Worm (Caenorhabditis elegans): ENCODE measurements around the gene Y23B4A.1.

Y23B4A.1 gene

ce11 chrX:5897038-5897437, 20.1 kb downstream of the Y23B4A.1 start, which contains the start of gene tbc-16:
TSS of gene tbc-16 (plus strand) at chrX:5897338.
- no peak for TF ChIP-seq T22C8.4 (GFP tag; IDR thresholded peaks at IDR 0.05)
- TF ChIP-seq ztf-23 (GFP tag; IDR thresholded peaks at IDR 0.05): no peak
- no peak for TF ChIP-seq ref-1 (GFP tag; conservative IDR thresholded peaks at IDR 0.05)
- no peak for TF ChIP-seq tab-1 (GFP tag; IDR thresholded peaks at IDR 0.05)
- TF ChIP-seq klf-2 (GFP tag; conservative IDR thresholded peaks at IDR 0.05): no peak
- no peak for TF ChIP-seq med-1 (GFP tag; optimal IDR thresholded peaks at IDR 0.05; ENCODE audit: insufficient read depth)
- no peak for TF ChIP-seq flt-1 (GFP tag; IDR thresholded peaks at IDR 0.05)
- TF ChIP-seq cog-1 (tag; optimal IDR thresholded peaks at IDR 0.05): no peak
- no peak for TF ChIP-seq ztf-29 (GFP tag; IDR thresholded peaks at IDR 0.05)

ce11 chrX:5896001-5896400, 21.2 kb downstream of the Y23B4A.1 start:
- TF ChIP-seq ref-1 (GFP tag; conservative IDR thresholded peaks at IDR 0.05) (no peak), ztf-29 (GFP tag; IDR thresholded peaks at IDR 0.05) (no peak)

ce11 chrX:5890080-5890479, 27.1 kb downstream of the Y23B4A.1 start, which contains the start of gene F49E10.2:
TSS of gene F49E10.2 (plus strand) at chrX:5890380.
- no peak for TF ChIP-seq cog-1 (tag; optimal IDR thresholded peaks at IDR 0.05)
- TF ChIP-seq ztf-29 (GFP tag; IDR thresholded peaks at IDR 0.05): no peak
- TF ChIP-seq med-1 (GFP tag; optimal IDR thresholded peaks at IDR 0.05; ENCODE audit: insufficient read depth): no peak
- no peak for TF ChIP-seq flt-1 (GFP tag; IDR thresholded peaks at IDR 0.05)
- no peak for TF ChIP-seq klf-2 (GFP tag; conservative IDR thresholded peaks at IDR 0.05)
- TF ChIP-seq ztf-23 (GFP tag; IDR thresholded peaks at IDR 0.05): no peak
- TF ChIP-seq T22C8.4 (GFP tag; IDR thresholded peaks at IDR 0.05): no peak

- no peak for TF ChIP-seq ref-1 (GFP tag; conservative IDR thresholded peaks at IDR 0.05)
- TF ChIP-seq klf-2 (GFP tag; conservative IDR thresholded peaks at IDR 0.05): no peak
- no peak for TF ChIP-seq ztf-29 (GFP tag; IDR thresholded peaks at IDR 0.05)
- TF ChIP-seq T22C8.4 (GFP tag; IDR thresholded peaks at IDR 0.05): no peak
- TF ChIP-seq ztf-23 (GFP tag; IDR thresholded peaks at IDR 0.05): no peak
- no peak for TF ChIP-seq cog-1 (tag; optimal IDR thresholded peaks at IDR 0.05)
- no peak for TF ChIP-seq flt-1 (GFP tag; IDR thresholded peaks at IDR 0.05)
- no peak for TF ChIP-seq tab-1 (GFP tag; IDR thresholded peaks at IDR 0.05)
- no peak for TF ChIP-seq med-1 (GFP tag; optimal IDR thresholded peaks at IDR 0.05; ENCODE audit: insufficient read depth)
These were observed 31.6 kb downstream of the Y23B4A.1 start, which contains the start of gene flp-7 for ce11 chrX:5885565-5885964. TSS of gene flp-7 (plus strand) at chrX:5885865.

- TF ChIP-seq tab-1 (GFP tag; IDR thresholded peaks at IDR 0.05) (no peak), ztf-29 (GFP tag; IDR thresholded peaks at IDR 0.05) (no peak), med-1 (GFP tag; optimal IDR thresholded peaks at IDR 0.05; ENCODE audit: insufficient read depth) (no peak)
These were observed 40.1 kb downstream of the Y23B4A.1 start for ce11 chrX:5877039-5877438.

- no peak for TF ChIP-seq cog-1 (tag; optimal IDR thresholded peaks at IDR 0.05)
- no peak for TF ChIP-seq ztf-29 (GFP tag; IDR thresholded peaks at IDR 0.05)
- no peak for TF ChIP-seq flt-1 (GFP tag; IDR thresholded peaks at IDR 0.05)
- no peak for TF ChIP-seq klf-2 (GFP tag; conservative IDR thresholded peaks at IDR 0.05)
- TF ChIP-seq med-1 (GFP tag; optimal IDR thresholded peaks at IDR 0.05; ENCODE audit: insufficient read depth): no peak
- no peak for TF ChIP-seq tab-1 (GFP tag; IDR thresholded peaks at IDR 0.05)
- TF ChIP-seq T22C8.4 (GFP tag; IDR thresholded peaks at IDR 0.05): no peak
- no peak for TF ChIP-seq ztf-23 (GFP tag; IDR thresholded peaks at IDR 0.05)
- no peak for TF ChIP-seq ref-1 (GFP tag; conservative IDR thresholded peaks at IDR 0.05)
These were observed 41.6 kb downstream of the Y23B4A.1 start, which contains the start of gene F49E10.4 for ce11 chrX:5875567-5875966. TSS of gene F49E10.4 (plus strand) at chrX:5875867.

- TF ChIP-seq cog-1 (tag; optimal IDR thresholded peaks at IDR 0.05): no peak
- TF ChIP-seq flt-1 (GFP tag; IDR thresholded peaks at IDR 0.05): no peak
- no peak for TF ChIP-seq ztf-29 (GFP tag; IDR thresholded peaks at IDR 0.05)
- no peak for TF ChIP-seq klf-2 (GFP tag; conservative IDR thresholded peaks at IDR 0.05)
- TF ChIP-seq ref-1 (GFP tag; conservative IDR thresholded peaks at IDR 0.05): no peak
- no peak for TF ChIP-seq tab-1 (GFP tag; IDR thresholded peaks at IDR 0.05)
- no peak for TF ChIP-seq T22C8.4 (GFP tag; IDR thresholded peaks at IDR 0.05)
- TF ChIP-seq med-1 (GFP tag; optimal IDR thresholded peaks at IDR 0.05; ENCODE audit: insufficient read depth): no peak
- no peak for TF ChIP-seq ztf-23 (GFP tag; IDR thresholded peaks at IDR 0.05)
These were observed 45.0 kb downstream of the Y23B4A.1 start for ce11 chrX:5872153-5872552.

ce11 chrX:5869603-5870002, 47.6 kb downstream of the Y23B4A.1 start:
- TF ChIP-seq cog-1 (tag; optimal IDR thresholded peaks at IDR 0.05) (no peak), klf-2 (GFP tag; conservative IDR thresholded peaks at IDR 0.05) (no peak), tab-1 (GFP tag; IDR thresholded peaks at IDR 0.05) (no peak), flt-1 (GFP tag; IDR thresholded peaks at IDR 0.05) (no peak), med-1 (GFP tag; optimal IDR thresholded peaks at IDR 0.05; ENCODE audit: insufficient read depth) (no peak)

- TF ChIP-seq ztf-29 (GFP tag; IDR thresholded peaks at IDR 0.05): no peak
- no peak for TF ChIP-seq ref-1 (GFP tag; conservative IDR thresholded peaks at IDR 0.05)
- TF ChIP-seq flt-1 (GFP tag; IDR thresholded peaks at IDR 0.05): no peak
- no peak for TF ChIP-seq T22C8.4 (GFP tag; IDR thresholded peaks at IDR 0.05)
- no peak for TF ChIP-seq ztf-23 (GFP tag; IDR thresholded peaks at IDR 0.05)
- no peak for TF ChIP-seq cog-1 (tag; optimal IDR thresholded peaks at IDR 0.05)
- TF ChIP-seq med-1 (GFP tag; optimal IDR thresholded peaks at IDR 0.05; ENCODE audit: insufficient read depth): no peak
- TF ChIP-seq klf-2 (GFP tag; conservative IDR thresholded peaks at IDR 0.05): no peak
- no peak for TF ChIP-seq tab-1 (GFP tag; IDR thresholded peaks at IDR 0.05)
These were observed 49.2 kb downstream of the Y23B4A.1 start for ce11 chrX:5868030-5868429.

Measured in whole organism, midembryonic.